Fruit fly (Drosophila melanogaster): Measurements from ENCODE around the gene vri.
A peak's percentile ranks its signal among the peaks of the same experiment; 100 is the strongest.

vri gene

DNA sequence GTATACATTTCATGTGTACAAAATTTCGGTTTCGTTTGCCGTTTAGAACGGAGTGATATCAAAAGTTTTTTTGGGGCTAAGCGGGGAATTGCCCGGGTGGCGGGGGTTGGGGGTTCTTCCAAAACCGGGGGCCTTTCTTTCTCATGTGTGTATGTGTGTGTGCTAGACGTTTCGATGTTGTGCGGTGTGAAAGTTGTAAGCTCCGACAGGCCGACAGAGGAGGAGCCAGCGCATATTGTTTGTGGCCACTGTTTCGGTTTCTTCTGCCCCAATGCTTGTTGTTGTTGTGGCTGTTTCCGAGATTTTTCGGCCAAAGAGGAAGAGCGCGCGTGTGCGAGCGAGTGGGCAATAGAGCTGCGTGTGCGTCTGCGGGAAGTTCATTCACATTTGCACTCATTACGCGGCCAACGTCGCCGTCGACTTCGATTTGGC lies 11.5 kb downstream of the vri start (continued):
- no peak for TF ChIP-seq fd102C (GFP tag; optimal IDR thresholded peaks at IDR 0.05)
- TF ChIP-seq tio (GFP tag; optimal IDR thresholded peaks at IDR 0.05), result no peak
- TF ChIP-seq CG17385 (GFP tag; optimal IDR thresholded peaks at IDR 0.05), result peak; percentile 67
- TF ChIP-seq exex (tag; optimal IDR thresholded peaks at IDR 0.05), result no peak
- peak; percentile 99 for TF ChIP-seq Blimp-1 (GFP tag; optimal IDR thresholded peaks at IDR 0.05)
- peak; percentile 80 for TF ChIP-seq sr (GFP tag; IDR thresholded peaks at IDR 0.05)
- TF ChIP-seq CG5180 (GFP tag; optimal IDR thresholded peaks at IDR 0.05), result peak; percentile 87
- no peak for TF ChIP-seq pita (GFP tag; optimal IDR thresholded peaks at IDR 0.05)
- 0 out of 3 replicates have a peak, but pooled peaks have one; percentile 15 for TF ChIP-seq so (GFP tag; IDR thresholded peaks at IDR 0.05)
- TF ChIP-seq cg (GFP tag; optimal IDR thresholded peaks at IDR 0.05), result peak; percentile 48
- no peak for TF ChIP-seq HmgD (GFP tag; optimal IDR thresholded peaks at IDR 0.05)
- peak; percentile 79; the same call in 1 of the 2 replicates for TF ChIP-seq sens-2 (GFP tag; IDR thresholded peaks at IDR 0.05)
- TF ChIP-seq Bgb (GFP tag; IDR thresholded peaks at IDR 0.05; ENCODE audit: partially characterized antibody), result 0 out of 2 replicates have a peak, but pooled peaks have one; percentile 10
- TF ChIP-seq grn (GFP tag; optimal IDR thresholded peaks at IDR 0.05), result no peak
- 0 out of 4 replicates have a peak, but pooled peaks have one; percentile 53 for TF ChIP-seq chinmo (GFP tag; IDR thresholded peaks at IDR 0.05; ENCODE audit: partially characterized antibody)
- TF ChIP-seq CG6689 (GFP tag; IDR thresholded peaks at IDR 0.05), result 0 out of 2 replicates have a peak, but pooled peaks have one; percentile 36
- peak; percentile 85 for TF ChIP-seq crol (GFP tag; IDR thresholded peaks at IDR 0.05)
- peak; percentile 8 for TF ChIP-seq CG12769 (tag; optimal IDR thresholded peaks at IDR 0.05)
- no peak for TF ChIP-seq mld (GFP tag; IDR thresholded peaks at IDR 0.05; ENCODE audit: partially characterized antibody)
- peak; percentile 27 for TF ChIP-seq Hr3 (GFP tag; optimal IDR thresholded peaks at IDR 0.05)
- TF ChIP-seq run (tag; optimal IDR thresholded peaks at IDR 0.05), result no peak
- TF ChIP-seq kni (GFP tag; optimal IDR thresholded peaks at IDR 0.05), result peak; percentile 21
- TF ChIP-seq ara (GFP tag; IDR thresholded peaks at IDR 0.05), result 0 out of 2 replicates have a peak, but pooled peaks have one; percentile 8

DNA sequence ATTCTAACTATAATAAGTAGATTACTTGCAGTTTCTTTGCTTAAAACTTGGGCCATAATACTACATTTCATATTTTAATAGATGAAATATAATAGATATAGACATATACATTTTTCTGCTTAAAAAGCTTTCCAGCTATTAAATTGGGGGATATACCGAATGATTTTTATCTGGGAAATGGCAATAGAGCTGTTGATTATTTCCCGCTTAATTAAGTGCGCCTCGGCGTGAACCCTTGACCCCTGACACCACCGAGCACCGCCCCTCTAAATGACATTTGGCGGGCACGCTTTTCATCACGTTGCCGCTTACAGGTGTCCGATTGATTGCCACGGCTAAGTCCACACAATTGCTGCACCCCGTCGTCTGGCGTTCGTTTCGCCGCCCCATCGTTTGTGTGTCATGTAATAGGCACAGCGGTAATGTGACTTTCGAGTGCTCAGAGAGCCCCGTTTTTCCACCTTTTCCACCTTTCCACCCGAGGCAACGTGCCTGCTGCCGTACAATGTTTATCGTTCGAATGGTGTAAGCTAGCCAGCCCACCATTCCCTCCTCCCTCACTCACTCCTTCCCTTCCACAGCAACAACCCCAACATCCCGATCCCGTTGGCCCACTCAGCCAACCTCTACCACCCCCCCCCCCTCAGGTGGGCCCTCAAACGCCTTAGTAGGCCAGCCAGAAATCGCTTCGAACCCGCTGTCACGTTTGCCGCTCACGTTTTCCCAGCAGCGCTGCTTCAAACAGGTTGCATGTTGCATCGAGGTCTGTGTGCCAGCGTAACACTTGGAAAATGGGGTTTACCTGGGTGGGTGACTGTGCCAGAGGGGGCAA lies 12.3 kb downstream of the vri start:
- TF ChIP-seq CG33213 (GFP tag; optimal IDR thresholded peaks at IDR 0.05) (no peak), klu (GFP tag; IDR thresholded peaks at IDR 0.05) (no peak), Gsc (GFP tag; IDR thresholded peaks at IDR 0.05) (no peak), Opbp (GFP tag; IDR thresholded peaks at IDR 0.05; ENCODE audit: partially characterized antibody) (no peak), CG12769 (tag; optimal IDR thresholded peaks at IDR 0.05) (peak; percentile 90), CG8359 (GFP tag; optimal IDR thresholded peaks at IDR 0.05; ENCODE audit: borderline replicate concordance) (no peak), CG10209 (GFP tag; optimal IDR thresholded peaks at IDR 0.05) (no peak), Med (GFP tag) (peak; percentile 68), lilli (GFP tag; optimal IDR thresholded peaks at IDR 0.05) (no peak), CG8478 (optimal IDR thresholded peaks at IDR 0.05) (no peak), CG8765 (GFP tag; IDR thresholded peaks at IDR 0.05) (no peak), E2f1 (GFP tag; IDR thresholded peaks at IDR 0.05) (no peak; the same call in 1 of the 2 replicates), CTCF (GFP tag; optimal IDR thresholded peaks at IDR 0.05) (peak; percentile 70), knrl (GFP tag; IDR thresholded peaks at IDR 0.05; ENCODE audit: partially characterized antibody) (no peak), CG3847 (GFP tag; IDR thresholded peaks at IDR 0.05) (no peak), tin (GFP tag; optimal IDR thresholded peaks at IDR 0.05) (no peak), CG14441 (GFP tag; IDR thresholded peaks at IDR 0.05) (no peak), toy (GFP tag; IDR thresholded peaks at IDR 0.05) (no peak), amos (GFP tag; IDR thresholded peaks at IDR 0.05; ENCODE audit: partially characterized antibody) (no peak), CG18619 (GFP tag; optimal IDR thresholded peaks at IDR 0.05) (no peak), CG34422 (GFP tag; IDR thresholded peaks at IDR 0.05) (no peak), inv (GFP tag; IDR thresholded peaks at IDR 0.05; ENCODE audit: partially characterized antibody) (no peak), CG7839 (tag; optimal IDR thresholded peaks at IDR 0.05) (no peak), ac (GFP tag; optimal IDR thresholded peaks at IDR 0.05) (no peak), Aef1 (GFP tag; IDR thresholded peaks at IDR 0.05) (no peak), CG10274 (GFP tag; optimal IDR thresholded peaks at IDR 0.05) (no peak), org-1 (GFP tag; optimal IDR thresholded peaks at IDR 0.05) (no peak), croc (GFP tag; conservative IDR thresholded peaks at IDR 0.05) (no peak)

Measured in whole organism, embryonic.